Worm (Caenorhabditis elegans): ENCODE data around the gene F48F7.3.

Gene F48F7.3

DNA sequence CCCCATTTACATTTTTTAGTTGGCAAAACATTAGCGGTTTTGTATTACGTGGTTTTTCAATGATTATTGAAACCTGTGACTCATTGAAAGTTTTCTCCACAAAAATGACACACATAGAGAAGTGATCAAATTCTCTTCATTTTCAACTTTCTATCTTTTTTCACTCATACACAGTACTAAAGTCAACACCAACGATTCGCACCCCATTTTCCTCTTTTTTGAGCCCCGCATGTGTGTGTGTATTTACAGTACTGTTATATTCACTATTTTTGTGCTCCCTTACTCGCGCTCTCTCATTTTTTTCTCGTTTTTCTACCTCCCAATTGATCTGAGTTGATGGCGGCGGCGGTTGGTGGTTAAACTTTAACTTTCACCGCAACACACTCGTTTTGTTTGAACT is 4.9 kb upstream of the F48F7.3 start:
- TF ChIP-seq ceh-43 (GFP tag; optimal IDR thresholded peaks at IDR 0.05), result no peak
- TF ChIP-seq ceh-39 (tag; optimal IDR thresholded peaks at IDR 0.05), result no peak
- TF ChIP-seq sem-2 (GFP tag; optimal IDR thresholded peaks at IDR 0.05), result no peak
- TF ChIP-seq tbx-8 (GFP tag; optimal IDR thresholded peaks at IDR 0.05), result no peak
- TF ChIP-seq unc-39 (tag; optimal IDR thresholded peaks at IDR 0.05), result no peak
- no peak for TF ChIP-seq blmp-1 (tag; optimal IDR thresholded peaks at IDR 0.05)

DNA sequence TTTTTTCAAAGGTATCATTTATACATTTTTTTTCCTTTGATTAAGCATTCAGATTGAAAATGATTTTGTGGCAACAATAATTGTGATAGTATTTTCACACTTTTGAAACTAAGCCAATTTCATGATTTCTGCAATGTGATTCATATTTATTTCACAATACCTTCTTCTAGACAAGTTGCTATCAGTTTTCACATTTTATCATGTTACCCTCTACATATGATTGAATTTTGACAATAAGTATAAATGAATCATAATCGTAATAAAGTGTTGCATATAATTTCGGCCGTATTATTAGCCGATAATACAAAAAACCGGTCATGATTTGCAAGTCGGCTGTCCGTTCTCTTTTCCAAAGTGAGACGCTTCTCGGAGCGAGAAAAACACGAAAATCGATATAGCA is 3.9 kb upstream of the F48F7.3 start:
- TF ChIP-seq pha-4 (tag; optimal IDR thresholded peaks at IDR 0.05), result no peak
- TF ChIP-seq elt-3 (tag; optimal IDR thresholded peaks at IDR 0.05), result no peak
- TF ChIP-seq hlh-1 (tag; optimal IDR thresholded peaks at IDR 0.05), result no peak
- no peak for TF ChIP-seq unc-120 (tag; optimal IDR thresholded peaks at IDR 0.05; ENCODE audit: poor library complexity, severe bottlenecking)
- no peak for TF ChIP-seq lin-32 (GFP tag; optimal IDR thresholded peaks at IDR 0.05)

DNA sequence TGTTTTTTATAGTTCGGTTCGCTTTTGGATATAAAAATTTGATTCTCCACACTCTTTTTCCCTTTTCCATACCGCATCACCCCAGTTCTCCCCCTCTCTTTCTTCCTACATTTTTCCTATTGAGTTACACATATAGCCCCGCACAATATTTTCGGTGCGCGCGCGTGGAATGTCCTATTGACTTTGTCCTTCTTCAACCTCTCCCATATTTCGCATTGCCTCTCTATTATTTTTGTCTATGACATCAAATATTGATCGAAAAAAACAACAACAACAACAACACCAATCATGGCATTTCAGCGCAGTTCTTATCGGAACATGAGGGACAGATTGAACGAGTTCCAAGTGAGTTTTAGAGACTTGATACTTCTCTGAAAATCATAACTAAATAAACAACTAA is 3.5 kb upstream of the F48F7.3 start, which contains the start of gene syx-2:
TSS of gene syx-2 (plus strand) at position 301 of the 400 bp plus-strand sequence.
- no peak for TF ChIP-seq M03D4.4 (tag; optimal IDR thresholded peaks at IDR 0.05)
- TF ChIP-seq mep-1 (tag; optimal IDR thresholded peaks at IDR 0.05), result no peak
- no peak for TF ChIP-seq lin-13 (tag; optimal IDR thresholded peaks at IDR 0.05)
- TF ChIP-seq unc-62 (GFP tag; optimal IDR thresholded peaks at IDR 0.05), result no peak
- no peak for TF ChIP-seq ceh-83 (GFP tag; optimal IDR thresholded peaks at IDR 0.05)
- TF ChIP-seq nhr-2 (tag; optimal IDR thresholded peaks at IDR 0.05), result no peak
- no peak for TF ChIP-seq tbx-8 (GFP tag; optimal IDR thresholded peaks at IDR 0.05)
- no peak for TF ChIP-seq nhr-237 (tag; optimal IDR thresholded peaks at IDR 0.05)
- no peak for TF ChIP-seq ztf-11 (tag; optimal IDR thresholded peaks at IDR 0.05)
- TF ChIP-seq pha-4 (tag; optimal IDR thresholded peaks at IDR 0.05), result no peak
- TF ChIP-seq elt-3 (tag; optimal IDR thresholded peaks at IDR 0.05), result no peak

DNA sequence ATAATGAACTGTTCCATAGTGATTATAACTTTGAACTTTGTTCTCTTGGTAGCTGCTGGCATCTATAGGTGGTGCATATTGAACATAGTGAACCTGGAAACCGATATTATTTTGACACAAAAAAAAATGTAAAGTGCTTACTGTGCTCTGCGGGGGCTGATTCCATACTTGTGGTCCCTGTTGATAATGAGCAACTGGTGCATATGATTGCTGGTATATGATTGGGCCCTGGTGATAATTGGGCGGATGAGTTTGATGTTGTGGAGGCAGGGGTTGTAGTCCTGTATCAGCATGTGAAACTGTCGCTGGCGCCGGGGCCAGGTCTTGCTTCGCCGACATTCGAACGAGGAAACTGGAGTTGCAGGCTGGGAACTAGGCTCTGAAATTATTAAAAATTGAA is 5.0 kb downstream of the F48F7.3 start, which contains the start of gene pqn-39:
TSS of gene pqn-39 (minus strand) at position 385 of the 400 bp plus-strand sequence.
- TF ChIP-seq elt-3 (tag; optimal IDR thresholded peaks at IDR 0.05) (no peak), sptf-1 (tag; optimal IDR thresholded peaks at IDR 0.05) (no peak)

DNA sequence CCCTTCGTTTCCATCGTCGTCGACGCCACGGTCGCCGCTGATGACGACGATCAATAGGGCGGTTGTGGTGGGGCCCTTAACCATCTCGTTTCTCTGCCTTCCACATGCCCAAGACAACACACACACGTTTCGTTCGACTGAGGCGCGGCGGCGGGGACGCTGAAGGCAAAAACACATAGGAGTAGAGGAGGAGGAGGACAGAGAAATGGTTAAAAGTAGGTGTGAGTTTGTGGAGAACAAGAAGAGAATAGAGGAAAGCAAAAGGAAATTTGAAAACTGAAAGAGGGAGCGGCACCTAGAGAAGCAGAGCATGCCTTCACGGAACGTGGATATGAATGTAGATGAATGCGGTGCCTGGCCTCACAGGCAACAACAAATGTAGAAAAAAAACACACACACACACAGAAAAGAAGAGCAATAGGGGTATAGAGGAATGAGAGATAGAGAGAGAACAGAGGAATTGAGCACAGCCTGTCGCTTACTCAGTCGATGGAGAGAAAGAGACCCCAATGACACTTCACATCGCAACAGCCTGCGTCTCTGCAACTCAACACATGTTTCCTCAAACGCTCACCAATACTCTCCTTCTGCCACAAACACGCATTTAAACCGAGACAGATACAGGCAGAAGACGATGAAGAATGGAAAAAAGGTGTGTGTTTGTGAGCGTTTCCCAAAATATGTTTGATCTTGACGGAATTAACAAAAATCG is 6.1 kb downstream of the F48F7.3 start:
- TF ChIP-seq ham-2 (GFP tag; optimal IDR thresholded peaks at IDR 0.05) (no peak), unc-120 (tag; optimal IDR thresholded peaks at IDR 0.05; ENCODE audit: poor library complexity, severe bottlenecking) (peak; percentile 60), nhr-12 (tag; optimal IDR thresholded peaks at IDR 0.05) (no peak), lin-32 (GFP tag; optimal IDR thresholded peaks at IDR 0.05) (no peak), mab-5 (tag; optimal IDR thresholded peaks at IDR 0.05) (no peak), blmp-1 (tag; optimal IDR thresholded peaks at IDR 0.05) (no peak), ceh-83 (GFP tag; optimal IDR thresholded peaks at IDR 0.05) (no peak), ces-1 (GFP tag; optimal IDR thresholded peaks at IDR 0.05) (no peak), ceh-39 (tag; optimal IDR thresholded peaks at IDR 0.05) (peak; percentile 74), nhr-2 (tag; optimal IDR thresholded peaks at IDR 0.05) (no peak), lin-13 (tag; optimal IDR thresholded peaks at IDR 0.05) (peak; percentile 23), unc-62 (GFP tag; optimal IDR thresholded peaks at IDR 0.05) (peak; percentile 85), pha-4 (tag; optimal IDR thresholded peaks at IDR 0.05) (peak; percentile 62), mep-1 (tag; optimal IDR thresholded peaks at IDR 0.05) (peak; percentile 43), drap-1 (GFP tag; optimal IDR thresholded peaks at IDR 0.05) (peak; percentile 18), hlh-1 (tag; optimal IDR thresholded peaks at IDR 0.05) (peak; percentile 86), sem-2 (GFP tag; optimal IDR thresholded peaks at IDR 0.05) (no peak), elt-3 (tag; optimal IDR thresholded peaks at IDR 0.05) (no peak), zip-8 (tag; optimal IDR thresholded peaks at IDR 0.05) (no peak), lsy-2 (tag; optimal IDR thresholded peaks at IDR 0.05) (no peak), cnd-1 (tag; optimal IDR thresholded peaks at IDR 0.05) (peak; percentile 49), unc-39 (tag; optimal IDR thresholded peaks at IDR 0.05) (no peak), mls-2 (tag; optimal IDR thresholded peaks at IDR 0.05) (peak; percentile 18), ceh-43 (GFP tag; optimal IDR thresholded peaks at IDR 0.05) (no peak)

DNA sequence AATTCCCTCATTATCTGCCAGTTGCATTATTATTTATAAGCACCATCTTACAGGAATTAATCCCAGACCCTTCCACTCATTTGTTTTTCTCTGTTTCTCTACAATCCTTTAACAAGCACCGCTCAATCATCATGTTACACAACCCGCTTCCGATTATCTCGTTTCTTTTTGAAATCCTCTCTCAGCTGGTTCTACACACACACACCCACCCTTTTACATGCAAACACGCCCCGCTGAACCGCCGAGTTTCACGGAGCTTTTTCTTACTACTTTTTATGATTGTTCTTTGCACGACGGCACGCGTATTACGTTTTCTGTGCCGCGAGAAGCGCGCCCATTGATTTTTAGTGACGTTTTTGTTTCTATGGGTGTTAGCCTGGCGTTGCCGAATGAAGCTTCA is 10.5 kb downstream of the F48F7.3 start:
- no peak for TF ChIP-seq ceh-39 (tag; optimal IDR thresholded peaks at IDR 0.05)
- TF ChIP-seq ham-2 (GFP tag; optimal IDR thresholded peaks at IDR 0.05), result no peak
- no peak for TF ChIP-seq nhr-2 (tag; optimal IDR thresholded peaks at IDR 0.05)
- TF ChIP-seq M03D4.4 (tag; optimal IDR thresholded peaks at IDR 0.05), result no peak
- TF ChIP-seq ztf-11 (tag; optimal IDR thresholded peaks at IDR 0.05), result no peak
- TF ChIP-seq mls-2 (tag; optimal IDR thresholded peaks at IDR 0.05), result no peak
- no peak for TF ChIP-seq nhr-28 (tag; optimal IDR thresholded peaks at IDR 0.05)
- no peak for TF ChIP-seq elt-1 (tag; optimal IDR thresholded peaks at IDR 0.05; ENCODE audit: borderline replicate concordance, insufficient read depth)
- no peak for TF ChIP-seq sem-2 (GFP tag; optimal IDR thresholded peaks at IDR 0.05)
- no peak for TF ChIP-seq nhr-237 (tag; optimal IDR thresholded peaks at IDR 0.05)
- TF ChIP-seq lsy-2 (tag; optimal IDR thresholded peaks at IDR 0.05), result no peak
- TF ChIP-seq lin-32 (GFP tag; optimal IDR thresholded peaks at IDR 0.05), result no peak
- no peak for TF ChIP-seq pha-4 (tag; optimal IDR thresholded peaks at IDR 0.05)
- TF ChIP-seq unc-120 (tag; optimal IDR thresholded peaks at IDR 0.05; ENCODE audit: poor library complexity, severe bottlenecking), result peak; percentile 54
- TF ChIP-seq ces-1 (GFP tag; optimal IDR thresholded peaks at IDR 0.05), result peak; percentile 53
